Fruit fly (Drosophila melanogaster) whole organism, embryonic: ENCODE results near the gene CG10725.

Experiments
- ATbp ChIP-seq: fragments of 200-800 bp; sonication (Bioruptor generic); optimal IDR thresholded peaks from 2 replicates; lab custom pipeline; 2017; ENCODE audit warnings: missing biosample characterization, mild to moderate bottlenecking, missing genetic modification characterization, missing genetic modification reagents
- Asciz ChIP-seq: fragments of 200-800 bp; sonication (Bioruptor generic); optimal IDR thresholded peaks from 2 replicates; lab custom pipeline; 2017; ENCODE audit warnings: missing biosample characterization, mild to moderate bottlenecking, missing genetic modification characterization, missing genetic modification reagents
- Atf3 ChIP-seq: fragments of 200-800 bp; sonication (Bioruptor generic); optimal IDR thresholded peaks from 3 replicates; lab custom pipeline; 2016; ENCODE audit warnings: missing biosample characterization, missing genetic modification characterization
- B-H1 ChIP-seq: fragments of 200-800 bp; sonication (Bioruptor generic); IDR thresholded peaks from 3 replicates; pipeline ENCODE4 v1.3.6; 2022; ENCODE audit warnings: missing biosample characterization, missing genetic modification characterization
- CG11085 ChIP-seq: fragments of 200-800 bp; sonication (Bioruptor generic); IDR thresholded peaks from 2 replicates; pipeline ENCODE4 v1.3.6; 2022; ENCODE audit warnings: missing biosample characterization, missing genetic modification characterization
- CG12299 ChIP-seq: fragments of 200-800 bp; sonication (Bioruptor generic); optimal IDR thresholded peaks from 2 replicates; lab custom pipeline; 2018; ENCODE audit warnings: missing biosample characterization, mild to moderate bottlenecking, missing genetic modification characterization
- CG12769 ChIP-seq: fragments of 200-800 bp; sonication (Bioruptor generic); optimal IDR thresholded peaks from 2 replicates; lab custom pipeline; 2019; ENCODE audit warnings: missing biosample characterization, mild to moderate bottlenecking, missing genetic modification characterization, moderate library complexity
- CG14965 ChIP-seq: fragments of 200-800 bp; sonication (Bioruptor generic); optimal IDR thresholded peaks from 2 replicates; lab custom pipeline; 2016; ENCODE audit warnings: missing biosample characterization, missing genetic modification characterization, borderline replicate concordance
- CG17328 ChIP-seq: fragments of 200-800 bp; sonication (Bioruptor generic); IDR thresholded peaks from 2 replicates; pipeline ENCODE4 v1.3.6; 2022; ENCODE audit warnings: missing biosample characterization, missing genetic modification characterization
- CG32532 ChIP-seq: fragments of 200-800 bp; sonication (Bioruptor generic); IDR thresholded peaks from 2 replicates; pipeline ENCODE4 v1.3.6; 2022; ENCODE audit warnings: missing biosample characterization, missing genetic modification characterization
- CG3281 ChIP-seq: fragments of 200-800 bp; sonication (Bioruptor generic); optimal IDR thresholded peaks from 3 replicates; lab custom pipeline; 2017; ENCODE audit warnings: missing biosample characterization, mild to moderate bottlenecking, missing genetic modification characterization
- CG34224 ChIP-seq: fragments of 200-800 bp; sonication (Bioruptor generic); IDR thresholded peaks from 3 replicates; pipeline ENCODE4 v1.3.6; 2022; ENCODE audit warnings: missing biosample characterization, missing genetic modification characterization; ENCODE audit not compliant: partially characterized antibody
- CG4404 ChIP-seq: fragments of 200-800 bp; sonication (Bioruptor generic); IDR thresholded peaks from 2 replicates; pipeline ENCODE4 v1.3.6; 2022; ENCODE audit warnings: missing biosample characterization, missing genetic modification characterization
- CG5180 ChIP-seq: fragments of 200-800 bp; sonication (Bioruptor generic); optimal IDR thresholded peaks from 3 replicates; lab custom pipeline; 2017; ENCODE audit warnings: missing biosample characterization, missing genetic modification characterization, mild to moderate bottlenecking, moderate library complexity, missing genetic modification reagents
- CG7271 ChIP-seq: fragments of 200-800 bp; sonication (Bioruptor generic); optimal IDR thresholded peaks from 2 replicates; lab custom pipeline; 2018; ENCODE audit warnings: missing biosample characterization, mild to moderate bottlenecking, missing genetic modification characterization, moderate library complexity
- CG7357 ChIP-seq: fragments of 200-800 bp; sonication (Bioruptor generic); IDR thresholded peaks from 3 replicates; pipeline ENCODE4 v1.3.6; 2022; ENCODE audit warnings: missing biosample characterization, missing genetic modification characterization
- CG7963 ChIP-seq: fragments of 200-800 bp; sonication (Bioruptor generic); IDR thresholded peaks from 3 replicates; pipeline ENCODE4 v1.3.6; 2022; ENCODE audit warnings: missing biosample characterization, missing genetic modification characterization; ENCODE audit not compliant: partially characterized antibody
- CG8089 ChIP-seq: fragments of 200-800 bp; sonication (Bioruptor generic); optimal IDR thresholded peaks from 3 replicates; lab custom pipeline; 2016; ENCODE audit warnings: missing biosample characterization, missing genetic modification characterization
- CG8290 ChIP-seq, 3 experiments: fragments of 200-800 bp; sonication (Bioruptor generic); optimal IDR thresholded peaks; 2 replicates each; lab custom pipeline; 2016 to 2019; ENCODE audit warnings: missing biosample characterization in 3 of 3, missing genetic modification characterization in 3 of 3, mild to moderate bottlenecking in 2 of 3, moderate library complexity in 1 of 3
- D19A ChIP-seq: fragments of 200-800 bp; optimal IDR thresholded peaks from 3 replicates; lab custom pipeline; 2019; ENCODE audit warnings: missing biosample characterization, mild to moderate bottlenecking, missing genetic modification characterization, moderate library complexity
- H15 ChIP-seq: fragments of 200-800 bp; sonication (Bioruptor generic); IDR thresholded peaks from 3 replicates; pipeline ENCODE4 v1.3.6; 2022; ENCODE audit warnings: missing biosample characterization, missing genetic modification characterization
- H2.0 ChIP-seq: fragments of 200-800 bp; sonication (Bioruptor generic); IDR thresholded peaks from 2 replicates; pipeline ENCODE4 v1.3.6; 2022; ENCODE audit warnings: missing biosample characterization, missing genetic modification characterization
- Lim3 ChIP-seq: fragments of 200-800 bp; sonication (Bioruptor generic); IDR thresholded peaks from 2 replicates; pipeline ENCODE4 v1.3.6; 2022; ENCODE audit warnings: missing biosample characterization, missing genetic modification characterization
- Meics ChIP-seq: fragments of 200-800 bp; sonication (Bioruptor generic); optimal IDR thresholded peaks from 2 replicates; lab custom pipeline; 2017; ENCODE audit warnings: missing biosample characterization, mild to moderate bottlenecking, missing genetic modification characterization
- Mes4 ChIP-seq: fragments of 200-800 bp; sonication (Bioruptor generic); optimal IDR thresholded peaks from 2 replicates; lab custom pipeline; 2016; ENCODE audit warnings: missing biosample characterization, missing genetic modification characterization
- Opbp ChIP-seq: fragments of 200-800 bp; sonication (Bioruptor generic); IDR thresholded peaks from 3 replicates; pipeline ENCODE4 v1.3.6; 2022; ENCODE audit warnings: missing biosample characterization, missing genetic modification characterization; ENCODE audit not compliant: partially characterized antibody
- Rx ChIP-seq: fragments of 200-800 bp; sonication (Bioruptor generic); IDR thresholded peaks from 2 replicates; pipeline ENCODE4 v1.3.6; 2022; ENCODE audit warnings: missing biosample characterization, missing genetic modification characterization
- TFAM ChIP-seq: fragments of 200-800 bp; sonication (Bioruptor generic); optimal IDR thresholded peaks from 2 replicates; lab custom pipeline; 2017; ENCODE audit warnings: missing biosample characterization, missing genetic modification characterization, inconsistent platforms
- Taf1 ChIP-seq: fragments of 200-800 bp; sonication (Bioruptor generic); IDR thresholded peaks from 2 replicates; pipeline ENCODE4 v1.3.6; 2022; ENCODE audit warnings: missing biosample characterization, missing genetic modification characterization
- Trl ChIP-seq, 3 experiments: fragments of >200 bp in 2 of 3; fragments of 200-800 bp in 1 of 3; sonication (Bioruptor generic) in 1 of 3; optimal IDR thresholded peaks; 2 replicates in 1 of 3; 3 replicates in 2 of 3; lab custom pipeline; 2016 to 2017; ENCODE audit warnings: missing biosample characterization in 1 of 3, missing genetic modification characterization in 1 of 3
- ab ChIP-seq: fragments of 200-800 bp; sonication (Bioruptor generic); optimal IDR thresholded peaks from 2 replicates; lab custom pipeline; 2016; ENCODE audit warnings: missing biosample characterization, missing genetic modification characterization
- ap ChIP-seq: fragments of 200-800 bp; sonication (Bioruptor generic); IDR thresholded peaks from 2 replicates; pipeline ENCODE4 v1.3.6; 2022; ENCODE audit warnings: missing biosample characterization, missing genetic modification characterization
- ase ChIP-seq: fragments of 200-800 bp; sonication (Bioruptor generic); IDR thresholded peaks from 3 replicates; pipeline ENCODE4 v1.3.6; 2022; ENCODE audit warnings: missing biosample characterization, missing genetic modification characterization
- bigmax ChIP-seq: fragments of 200-800 bp; sonication (Bioruptor generic); optimal IDR thresholded peaks from 2 replicates; lab custom pipeline; 2018; ENCODE audit warnings: missing biosample characterization, mild to moderate bottlenecking, missing genetic modification characterization
- chif ChIP-seq, 2 experiments: fragments of 200-800 bp; sonication (Bioruptor generic); optimal IDR thresholded peaks; 3 replicates each; lab custom pipeline; 2016; ENCODE audit warnings: missing biosample characterization in 2 of 2, missing genetic modification characterization in 2 of 2
- chinmo ChIP-seq: fragments of 200-800 bp; sonication (Bioruptor generic); IDR thresholded peaks from 4 replicates; pipeline ENCODE4 v1.3.6; 2022; ENCODE audit warnings: missing biosample characterization, missing genetic modification characterization; ENCODE audit not compliant: partially characterized antibody
- emc ChIP-seq: fragments of 200-800 bp; sonication (Bioruptor generic); optimal IDR thresholded peaks from 2 replicates; lab custom pipeline; 2016; ENCODE audit warnings: missing biosample characterization, missing genetic modification characterization
- gro ChIP-seq: fragments of 200-800 bp; sonication (Bioruptor generic); optimal IDR thresholded peaks from 2 replicates; lab custom pipeline; 2016; ENCODE audit warnings: missing biosample characterization, missing genetic modification characterization
- hbn ChIP-seq: fragments of 200-800 bp; sonication (Bioruptor generic); IDR thresholded peaks from 2 replicates; pipeline ENCODE4 v1.3.6; 2022; ENCODE audit warnings: missing biosample characterization, missing genetic modification characterization; ENCODE audit not compliant: partially characterized antibody
- hth ChIP-seq: fragments of >200 bp; optimal IDR thresholded peaks from 2 replicates; lab custom pipeline; 2017; ENCODE audit warnings: inconsistent platforms
- ind ChIP-seq: fragments of 200-800 bp; sonication (Bioruptor generic); optimal IDR thresholded peaks from 3 replicates; lab custom pipeline; 2016; ENCODE audit warnings: missing biosample characterization, missing genetic modification characterization
- jing ChIP-seq: fragments of 200-800 bp; sonication (Bioruptor generic); optimal IDR thresholded peaks from 2 replicates; lab custom pipeline; 2018; ENCODE audit warnings: missing biosample characterization, mild to moderate bottlenecking, missing genetic modification characterization
- mirr ChIP-seq: fragments of 200-800 bp; sonication (Bioruptor generic); optimal IDR thresholded peaks from 3 replicates; lab custom pipeline; 2018; ENCODE audit warnings: missing biosample characterization, mild to moderate bottlenecking, missing genetic modification characterization
- mld ChIP-seq: fragments of 200-800 bp; sonication (Bioruptor generic); IDR thresholded peaks from 3 replicates; pipeline ENCODE4 v1.3.6; 2022; ENCODE audit warnings: missing biosample characterization, missing genetic modification characterization; ENCODE audit not compliant: partially characterized antibody
- pros ChIP-seq: fragments of 200-800 bp; sonication (Bioruptor generic); optimal IDR thresholded peaks from 3 replicates; lab custom pipeline; 2019; ENCODE audit warnings: missing biosample characterization, mild to moderate bottlenecking, missing genetic modification characterization, moderate library complexity
- rib ChIP-seq: fragments of 200-800 bp; sonication (Bioruptor generic); IDR thresholded peaks from 2 replicates; pipeline ENCODE4 v1.3.6; 2022; ENCODE audit warnings: missing biosample characterization, missing genetic modification characterization
- sd ChIP-seq: fragments of 200-800 bp; sonication (Bioruptor generic); optimal IDR thresholded peaks from 3 replicates; lab custom pipeline; 2018; ENCODE audit warnings: missing biosample characterization, mild to moderate bottlenecking, missing genetic modification characterization, moderate library complexity
- sim ChIP-seq: fragments of 200-800 bp; sonication (Bioruptor generic); IDR thresholded peaks from 2 replicates; pipeline ENCODE4 v1.3.6; 2022; ENCODE audit warnings: missing biosample characterization, missing genetic modification characterization
- slbo ChIP-seq: fragments of 200-800 bp; sonication (Bioruptor generic); IDR thresholded peaks from 2 replicates; pipeline ENCODE4 v1.3.6; 2022; ENCODE audit warnings: missing biosample characterization, missing genetic modification characterization
- tll ChIP-seq, 2 experiments: fragments of 200-800 bp in 1 of 2; fragments of >200 bp in 1 of 2; sonication (Bioruptor generic) in 1 of 2; optimal IDR thresholded peaks; 2 replicates each; lab custom pipeline; 2017 to 2019; ENCODE audit warnings: missing biosample characterization in 2 of 2, missing genetic modification characterization in 2 of 2, mild to moderate bottlenecking in 1 of 2, moderate library complexity in 1 of 2

Gene CG10725

dm6 chr3L:13480241-13480627, 42.5 kb downstream of the CG10725 start (continued):
- TF ChIP-seq Opbp (GFP tag; lab: Robert Waterston, UW) = 0 out of 3 replicates have a peak, but pooled peaks have one; percentile 17
- peak; percentile 41; the same call in 2 of the 3 replicates for TF ChIP-seq CG34224 (GFP tag; lab: Robert Waterston, UW)
- TF ChIP-seq B-H1 = no peak
- no peak for TF ChIP-seq pros (GFP tag; lab: Kevin White, UChicago)
- TF ChIP-seq H2.0 (GFP tag; lab: Robert Waterston, UW) = no peak
- no peak for TF ChIP-seq CG8089
- no peak for TF ChIP-seq CG5180 (GFP tag; lab: Kevin White, UChicago)
- TF ChIP-seq mirr (GFP tag; lab: Kevin White, UChicago) = peak; percentile 28
- no peak for TF ChIP-seq slbo
- TF ChIP-seq CG17328 (GFP tag; lab: Robert Waterston, UW) = no peak
- no peak for TF ChIP-seq CG14965 (GFP tag; lab: Kevin White, UChicago)
- no peak for TF ChIP-seq CG3281 (GFP tag; lab: Kevin White, UChicago)
- no peak for TF ChIP-seq ap (GFP tag; lab: Robert Waterston, UW)
- no peak for TF ChIP-seq ase (GFP tag; lab: Robert Waterston, UW)
- TF ChIP-seq jing (GFP tag; lab: Kevin White, UChicago) = no peak
- TF ChIP-seq CG7271 (tag; lab: Kevin White, UChicago) = no peak
- no peak for TF ChIP-seq D19A (tag; lab: Kevin White, UChicago)
- TF ChIP-seq rib (GFP tag; lab: Robert Waterston, UW) = peak; percentile 72; the same call in 1 of the 2 replicates
- no peak for TF ChIP-seq Rx (GFP tag; lab: Robert Waterston, UW)
- 0 out of 2 replicates have a peak, but pooled peaks have one; percentile 23 for TF ChIP-seq hbn (GFP tag; lab: Robert Waterston, UW)
- TF ChIP-seq Atf3 (GFP tag; lab: Kevin White, UChicago) = no peak
- TF ChIP-seq ab (GFP tag; lab: Kevin White, UChicago) = no peak
- peak; percentile 9 for TF ChIP-seq CG12769
- peak; percentile 84; the same call in 1 of the 4 replicates for TF ChIP-seq chinmo (GFP tag; lab: Robert Waterston, UW)
- no peak for TF ChIP-seq Lim3 (GFP tag; lab: Robert Waterston, UW)
- no peak for TF ChIP-seq bigmax (GFP tag; lab: Kevin White, UChicago)
- TF ChIP-seq mld (GFP tag; lab: Robert Waterston, UW) = no peak
- no peak for TF ChIP-seq ATbp (GFP tag; lab: Kevin White, UChicago)
- no peak for TF ChIP-seq emc (GFP tag; lab: Kevin White, UChicago)
- no peak for TF ChIP-seq CG7357 (GFP tag; lab: Robert Waterston, UW)
- no peak for TF ChIP-seq CG8290 (GFP tag; optimal IDR thresholded peaks at IDR 0.05; lab: Kevin White, UChicago)
- TF ChIP-seq CG8290 (tag; optimal IDR thresholded peaks at IDR 0.05; lab: Kevin White, UChicago) = peak in 1 of 2 experiments; percentile 8
- no peak for TF ChIP-seq gro (GFP tag; lab: Kevin White, UChicago)
- TF ChIP-seq Meics (GFP tag; lab: Kevin White, UChicago) = no peak
- TF ChIP-seq Taf1 (GFP tag; lab: Robert Waterston, UW) = no peak
- no peak for TF ChIP-seq H15 (GFP tag; lab: Robert Waterston, UW)
- TF ChIP-seq tll (GFP tag; optimal IDR thresholded peaks at IDR 0.05; lab: Kevin White, UChicago) = no peak
- no peak for TF ChIP-seq CG11085 (GFP tag; lab: Robert Waterston, UW)
- no peak for TF ChIP-seq CG4404 (GFP tag; lab: Robert Waterston, UW)
- TF ChIP-seq sim = no peak
- no peak for TF ChIP-seq Mes4 (GFP tag; lab: Kevin White, UChicago)
- no peak for TF ChIP-seq ind (GFP tag; lab: Kevin White, UChicago)
- TF ChIP-seq CG7963 (GFP tag; lab: Robert Waterston, UW) = no peak
- no peak for TF ChIP-seq chif (GFP tag; optimal IDR thresholded peaks at IDR 0.05; lab: Kevin White, UChicago)
- TF ChIP-seq CG32532 (GFP tag; lab: Robert Waterston, UW) = no peak
- no peak for TF ChIP-seq hth
- no peak for TF ChIP-seq TFAM
- no peak for TF ChIP-seq Asciz (GFP tag; lab: Kevin White, UChicago)
- peak in 1 of 2 experiments; percentile 55 for TF ChIP-seq Trl (optimal IDR thresholded peaks at IDR 0.05; lab: Kevin White, UChicago)
- no peak for TF ChIP-seq Trl (GFP tag; optimal IDR thresholded peaks at IDR 0.05; lab: Kevin White, UChicago)
- no peak for TF ChIP-seq CG12299 (tag; lab: Kevin White, UChicago)
- no peak for TF ChIP-seq sd (tag; lab: Kevin White, UChicago)
